Worm (Caenorhabditis elegans) whole organism, mixed stage, embryonic: ENCODE results near the gene K01A12.3.

Experiments used
- M03D4.4 ChIP-seq: sonication (generic microtip); optimal IDR thresholded peaks from 2 replicates; lab custom pipeline; 2017; ENCODE audit warnings: mild to moderate bottlenecking, missing genetic modification characterization, missing compliant biosample characterization
- bed-3 ChIP-seq: fragments of 200-800 bp; sonication (Bioruptor generic); optimal IDR thresholded peaks from 3 replicates; lab custom pipeline; 2018; ENCODE audit warnings: mild to moderate bottlenecking, missing genetic modification characterization, moderate library complexity, missing compliant biosample characterization
- blmp-1 ChIP-seq: fragments of 150-350 bp; optimal IDR thresholded peaks from 2 replicates; lab custom pipeline; 2014; ENCODE audit warnings: missing biosample characterization, missing genetic modification characterization
- ceh-39 ChIP-seq: fragments of 150-350 bp; optimal IDR thresholded peaks from 2 replicates; lab custom pipeline; 2014; ENCODE audit warnings: missing biosample characterization, missing genetic modification characterization
- ceh-43 ChIP-seq: fragments of 200-800 bp; sonication (Bioruptor generic); optimal IDR thresholded peaks from 2 replicates; lab custom pipeline; 2018; ENCODE audit warnings: mild to moderate bottlenecking, missing genetic modification characterization, moderate library complexity, missing compliant biosample characterization
- ceh-83 ChIP-seq: fragments of 200-800 bp; sonication (Bioruptor generic); optimal IDR thresholded peaks from 2 replicates; lab custom pipeline; 2018; ENCODE audit warnings: mild to moderate bottlenecking, missing genetic modification characterization, missing compliant biosample characterization
- ces-1 ChIP-seq: fragments of 150-350 bp; optimal IDR thresholded peaks from 2 replicates; lab custom pipeline; 2014; ENCODE audit warnings: missing biosample characterization, missing genetic modification reagents, missing genetic modification characterization
- cnd-1 ChIP-seq: fragments of 200-800 bp; sonication (Bioruptor generic); optimal IDR thresholded peaks from 2 replicates; lab custom pipeline; 2018; ENCODE audit warnings: mild to moderate bottlenecking, missing genetic modification characterization, missing compliant biosample characterization
- drap-1 ChIP-seq: fragments of 200-800 bp; sonication (Bioruptor generic); optimal IDR thresholded peaks from 3 replicates; lab custom pipeline; 2018; ENCODE audit warnings: mild to moderate bottlenecking, missing genetic modification characterization, missing compliant biosample characterization
- elt-1 ChIP-seq: sonication (generic microtip); optimal IDR thresholded peaks from 2 replicates; lab custom pipeline; 2017; ENCODE audit warnings: missing genetic modification characterization, mild to moderate bottlenecking, missing compliant biosample characterization, antibody characterized with exemption, moderate library complexity, borderline replicate concordance; ENCODE audit not compliant: insufficient read depth
- elt-3 ChIP-seq: fragments of 150-350 bp; optimal IDR thresholded peaks from 2 replicates; lab custom pipeline; 2014; ENCODE audit warnings: missing biosample characterization, missing genetic modification characterization
- flh-1 ChIP-seq: fragments of 200-800 bp; sonication (Bioruptor generic); optimal IDR thresholded peaks from 2 replicates; lab custom pipeline; 2018; ENCODE audit warnings: mild to moderate bottlenecking, missing genetic modification characterization, moderate library complexity, missing compliant biosample characterization
- ham-2 ChIP-seq: fragments of 200-800 bp; sonication (Bioruptor generic); optimal IDR thresholded peaks from 2 replicates; lab custom pipeline; 2018; ENCODE audit warnings: mild to moderate bottlenecking, missing genetic modification characterization, missing compliant biosample characterization
- hlh-1 ChIP-seq: fragments of 150-350 bp; optimal IDR thresholded peaks from 2 replicates; lab custom pipeline; 2014; ENCODE audit warnings: missing biosample characterization, missing genetic modification reagents, missing genetic modification characterization
- lin-13 ChIP-seq: fragments of 150-350 bp; optimal IDR thresholded peaks from 2 replicates; lab custom pipeline; 2014; ENCODE audit warnings: missing biosample characterization, missing genetic modification characterization
- lin-32 ChIP-seq: fragments of 200-800 bp; sonication (Bioruptor generic); optimal IDR thresholded peaks from 2 replicates; lab custom pipeline; 2018; ENCODE audit warnings: mild to moderate bottlenecking, missing genetic modification characterization, missing compliant biosample characterization
- lsy-2 ChIP-seq: fragments of 150-350 bp; optimal IDR thresholded peaks from 2 replicates; lab custom pipeline; 2014; ENCODE audit warnings: missing biosample characterization, missing genetic modification characterization
- mab-5 ChIP-seq: fragments of 150-350 bp; optimal IDR thresholded peaks from 2 replicates; lab custom pipeline; 2014; ENCODE audit warnings: missing biosample characterization, missing genetic modification characterization
- mep-1 ChIP-seq: fragments of 150-350 bp; optimal IDR thresholded peaks from 2 replicates; lab custom pipeline; 2017; ENCODE audit warnings: missing biosample characterization, missing genetic modification reagents, missing genetic modification characterization, inconsistent platforms
- mls-2 ChIP-seq: sonication (generic microtip); optimal IDR thresholded peaks from 2 replicates; lab custom pipeline; 2016; ENCODE audit warnings: mild to moderate bottlenecking, missing genetic modification characterization, moderate library complexity, missing compliant biosample characterization
- nhr-12 ChIP-seq: fragments of 150-350 bp; optimal IDR thresholded peaks from 2 replicates; lab custom pipeline; 2014; ENCODE audit warnings: missing biosample characterization, missing genetic modification characterization
- nhr-2 ChIP-seq: fragments of 150-350 bp; optimal IDR thresholded peaks from 2 replicates; lab custom pipeline; 2014; ENCODE audit warnings: missing biosample characterization, missing genetic modification characterization
- nhr-237 ChIP-seq: fragments of 150-350 bp; optimal IDR thresholded peaks from 2 replicates; lab custom pipeline; 2014; ENCODE audit warnings: missing biosample characterization, missing genetic modification characterization
- nhr-28 ChIP-seq: fragments of 150-350 bp; optimal IDR thresholded peaks from 2 replicates; lab custom pipeline; 2014; ENCODE audit warnings: missing biosample characterization, missing genetic modification characterization
- nhr-76 ChIP-seq: sonication (generic microtip); optimal IDR thresholded peaks from 2 replicates; lab custom pipeline; 2017; ENCODE audit warnings: missing biosample characterization, missing genetic modification characterization
- pha-4 ChIP-seq: fragments of 150-350 bp; optimal IDR thresholded peaks from 2 replicates; lab custom pipeline; 2018; ENCODE audit warnings: missing biosample characterization, missing genetic modification reagents, missing genetic modification characterization
- sem-2 ChIP-seq: fragments of 200-800 bp; sonication (Bioruptor generic); optimal IDR thresholded peaks from 2 replicates; lab custom pipeline; 2018; ENCODE audit warnings: mild to moderate bottlenecking, missing genetic modification characterization, missing compliant biosample characterization
- snpc-4 ChIP-seq: fragments of 150-350 bp; optimal IDR thresholded peaks from 2 replicates; lab custom pipeline; 2014; ENCODE audit warnings: missing biosample characterization, missing genetic modification characterization
- sptf-1 ChIP-seq: sonication (generic microtip); optimal IDR thresholded peaks from 2 replicates; lab custom pipeline; 2017; ENCODE audit warnings: mild to moderate bottlenecking, missing genetic modification characterization, moderate library complexity, missing compliant biosample characterization
- tbx-8 ChIP-seq: fragments of 200-800 bp; sonication (Bioruptor generic); optimal IDR thresholded peaks from 2 replicates; lab custom pipeline; 2018; ENCODE audit warnings: mild to moderate bottlenecking, missing genetic modification characterization, moderate library complexity, missing compliant biosample characterization
- unc-120 ChIP-seq: sonication (generic microtip); optimal IDR thresholded peaks from 2 replicates; lab custom pipeline; 2017; ENCODE audit warnings: missing genetic modification characterization, missing compliant biosample characterization; ENCODE audit not compliant: poor library complexity, severe bottlenecking
- unc-39 ChIP-seq: fragments of 150-350 bp; optimal IDR thresholded peaks from 2 replicates; lab custom pipeline; 2014; ENCODE audit warnings: missing biosample characterization, missing genetic modification characterization
- unc-62 ChIP-seq: fragments of 150-350 bp; optimal IDR thresholded peaks from 2 replicates; lab custom pipeline; 2014; ENCODE audit warnings: missing biosample characterization, missing genetic modification reagents, missing genetic modification characterization
- zip-8 ChIP-seq: fragments of 150-350 bp; optimal IDR thresholded peaks from 2 replicates; lab custom pipeline; 2014; ENCODE audit warnings: missing biosample characterization, missing genetic modification characterization
- ztf-11 ChIP-seq: fragments of 150-350 bp; optimal IDR thresholded peaks from 2 replicates; lab custom pipeline; 2014; ENCODE audit warnings: missing biosample characterization, missing genetic modification characterization

The K01A12.3 gene

ce11 chrX:8604160-8604559 lies 20.8 kb downstream of the K01A12.3 start:
- TF ChIP-seq ceh-83 (GFP tag; lab: Kevin White, UChicago): no peak
- TF ChIP-seq lin-32: no peak

DNA sequence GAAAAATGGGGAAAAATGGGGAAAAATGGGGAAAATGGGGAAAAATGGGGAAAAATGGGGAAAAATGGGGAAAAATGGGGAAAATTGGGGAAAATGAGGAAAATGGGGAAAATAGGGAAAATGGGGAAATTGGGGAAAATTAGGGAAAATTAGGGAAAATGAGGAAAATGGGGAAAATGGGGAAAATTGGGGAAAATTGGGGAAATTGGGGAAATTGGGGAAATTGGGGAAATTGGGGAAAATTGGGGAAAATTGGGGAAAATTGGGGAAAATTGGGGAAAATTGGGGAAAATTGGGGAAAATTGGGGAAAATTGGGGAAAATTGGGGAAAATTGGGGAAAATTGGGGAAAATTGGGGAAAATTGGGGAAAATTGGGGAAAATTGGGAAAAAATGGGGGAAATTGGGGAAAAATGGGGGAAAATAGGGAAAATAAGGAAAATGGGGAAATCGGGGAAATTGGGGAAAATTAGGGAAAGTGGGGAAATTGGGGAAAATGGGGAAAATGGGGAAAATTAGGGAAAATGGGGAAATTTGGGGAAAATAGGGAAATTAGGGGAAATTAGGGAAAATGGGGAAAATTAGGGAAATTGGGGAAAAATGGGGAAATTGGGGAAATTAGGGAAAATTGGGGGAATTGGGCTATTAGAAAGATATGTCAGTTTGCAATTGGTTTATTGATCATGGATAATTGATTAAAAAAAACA lies 22.1 kb downstream of the K01A12.3 start:
- TF ChIP-seq flh-1: no peak
- no peak for TF ChIP-seq nhr-237
- no peak for TF ChIP-seq snpc-4
- TF ChIP-seq zip-8 (tag; lab: Kevin White, UChicago): no peak
- no peak for TF ChIP-seq pha-4 (tag; lab: Kevin White, UChicago)
- TF ChIP-seq ces-1 (GFP tag; lab: Kevin White, UChicago): no peak
- TF ChIP-seq hlh-1: no peak
- no peak for TF ChIP-seq nhr-28
- TF ChIP-seq unc-120: peak; percentile 21
- no peak for TF ChIP-seq ztf-11 (tag; lab: Kevin White, UChicago)
- no peak for TF ChIP-seq lin-32
- TF ChIP-seq nhr-2: no peak
- no peak for TF ChIP-seq ceh-39
- TF ChIP-seq lin-13 (tag; lab: Kevin White, UChicago): no peak
- no peak for TF ChIP-seq elt-3 (tag; lab: Kevin White, UChicago)
- TF ChIP-seq unc-62: no peak
- no peak for TF ChIP-seq elt-1 (tag; lab: Kevin White, UChicago)
- no peak for TF ChIP-seq ham-2
- TF ChIP-seq nhr-12 (tag; lab: Kevin White, UChicago): no peak
- peak; percentile 53 for TF ChIP-seq mls-2
- no peak for TF ChIP-seq lsy-2 (tag; lab: Kevin White, UChicago)
- TF ChIP-seq unc-39: no peak
- no peak for TF ChIP-seq nhr-76 (tag; lab: Kevin White, UChicago)
- no peak for TF ChIP-seq mab-5 (tag; lab: Kevin White, UChicago)
- TF ChIP-seq bed-3 (GFP tag; lab: Kevin White, UChicago): no peak
- peak; percentile 62 for TF ChIP-seq M03D4.4 (tag; lab: Kevin White, UChicago)
- no peak for TF ChIP-seq drap-1 (GFP tag; lab: Kevin White, UChicago)
- no peak for TF ChIP-seq mep-1 (tag; lab: Kevin White, UChicago)
- no peak for TF ChIP-seq blmp-1 (tag; lab: Kevin White, UChicago)
- TF ChIP-seq ceh-43 (GFP tag; lab: Kevin White, UChicago): peak; percentile 55
- no peak for TF ChIP-seq tbx-8 (GFP tag; lab: Kevin White, UChicago)
- TF ChIP-seq sptf-1 (tag; lab: Kevin White, UChicago): peak; percentile 79
- no peak for TF ChIP-seq cnd-1 (tag; lab: Kevin White, UChicago)
- no peak for TF ChIP-seq sem-2 (GFP tag; lab: Kevin White, UChicago)
- peak; percentile 63 for TF ChIP-seq ceh-83 (GFP tag; lab: Kevin White, UChicago)

DNA sequence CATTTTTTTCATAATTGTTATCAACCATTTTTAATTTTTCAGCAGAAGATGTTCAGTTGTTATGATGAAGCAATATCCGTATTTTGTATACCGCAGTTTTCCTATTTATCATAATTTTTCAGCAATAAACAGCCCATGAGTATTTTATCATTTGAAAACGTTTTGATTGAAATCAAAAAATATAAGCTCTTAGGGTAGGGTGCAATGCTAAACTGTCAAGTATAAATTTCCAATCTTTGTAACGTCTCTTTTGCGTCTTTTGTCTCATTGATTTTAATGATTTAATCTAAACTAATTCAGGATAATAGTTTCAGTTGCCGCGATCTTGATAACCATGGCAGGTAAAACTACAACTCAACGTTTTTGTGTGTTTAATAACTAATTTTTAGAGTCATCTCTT lies 23.8 kb downstream of the K01A12.3 start, which contains the start of gene F18E9.1:
Gene F18E9.1 (plus strand): TSS at position 301 of the 400 bp plus-strand sequence.
- TF ChIP-seq unc-120: no peak
- TF ChIP-seq drap-1 (GFP tag; lab: Kevin White, UChicago): no peak
- TF ChIP-seq mep-1 (tag; lab: Kevin White, UChicago): no peak
- TF ChIP-seq M03D4.4 (tag; lab: Kevin White, UChicago): no peak
- TF ChIP-seq nhr-237: no peak
- TF ChIP-seq snpc-4: no peak
- no peak for TF ChIP-seq ztf-11 (tag; lab: Kevin White, UChicago)
- no peak for TF ChIP-seq lin-32
- TF ChIP-seq zip-8 (tag; lab: Kevin White, UChicago): no peak
- TF ChIP-seq mls-2: no peak
- TF ChIP-seq ces-1 (GFP tag; lab: Kevin White, UChicago): no peak
- no peak for TF ChIP-seq unc-39
- no peak for TF ChIP-seq bed-3 (GFP tag; lab: Kevin White, UChicago)
- TF ChIP-seq unc-62: no peak
- no peak for TF ChIP-seq sptf-1 (tag; lab: Kevin White, UChicago)
- TF ChIP-seq tbx-8 (GFP tag; lab: Kevin White, UChicago): no peak
- no peak for TF ChIP-seq ceh-83 (GFP tag; lab: Kevin White, UChicago)
- TF ChIP-seq sem-2 (GFP tag; lab: Kevin White, UChicago): no peak
